Fruit fly (Drosophila melanogaster): ENCODE data around the gene Jhbp2.

Gene Jhbp2

dm6 chr3R:4955152-4955551 is 6.0 kb downstream of the Jhbp2 start, which contains the start of gene Jhbp3:
Gene Jhbp3, minus strand, starts transcription at chr3R:4955252.
- no peak for TF ChIP-seq Myc (optimal IDR thresholded peaks at IDR 0.05)
- TF ChIP-seq ttk (optimal IDR thresholded peaks at IDR 0.05): no peak
- TF ChIP-seq insv (optimal IDR thresholded peaks at IDR 0.05): no peak
- no peak for TF ChIP-seq Sin3A (optimal IDR thresholded peaks at IDR 0.05)
- TF ChIP-seq psq (optimal IDR thresholded peaks at IDR 0.05): no peak

- TF ChIP-seq Sin3A (optimal IDR thresholded peaks at IDR 0.05): no peak
These were observed 8.6 kb downstream of the Jhbp2 start, which contains the start of gene Ubc6 for dm6 chr3R:4952571-4952929. Gene Ubc6, minus strand, starts transcription at chr3R:4952682.

DNA sequence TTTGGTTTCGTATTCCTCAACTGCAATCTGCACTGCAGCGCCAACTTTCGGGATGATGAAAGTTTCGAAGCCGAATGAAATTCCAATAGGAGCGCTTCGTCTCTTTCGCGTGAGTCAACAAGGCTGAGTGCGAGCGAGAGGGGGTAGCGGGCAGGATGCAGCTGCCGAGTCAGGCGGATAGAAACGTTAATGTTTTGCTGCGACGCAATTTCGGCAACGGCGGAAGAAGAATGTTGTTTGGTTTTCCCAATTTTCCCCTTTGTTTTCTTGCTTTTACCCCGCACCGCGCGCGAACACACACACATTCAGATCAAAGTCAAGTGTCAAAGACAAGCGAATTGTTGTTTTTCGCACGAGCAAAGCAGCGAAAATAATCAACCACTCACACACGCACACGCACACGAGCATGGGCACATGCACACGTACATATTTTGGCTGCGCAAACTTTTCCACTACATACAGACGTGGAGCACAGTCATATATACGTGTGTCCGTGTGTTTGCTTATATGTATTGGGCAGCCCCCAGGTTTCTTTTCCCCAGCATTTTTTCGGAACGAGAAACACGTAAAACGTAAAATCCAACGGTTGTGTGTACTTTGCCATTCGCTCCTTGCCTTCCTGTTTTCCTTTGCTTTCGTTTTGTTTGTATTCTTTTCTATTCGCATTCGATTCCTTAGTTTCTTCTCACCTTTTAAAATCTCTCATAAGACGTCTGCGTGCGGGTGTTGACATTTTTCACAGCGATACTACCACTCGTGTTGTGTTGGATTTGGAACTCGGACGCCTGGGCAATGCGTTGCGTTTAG is 9.2 kb downstream of the Jhbp2 start:
- TF ChIP-seq h (optimal IDR thresholded peaks at IDR 0.05): no peak

dm6 chr3R:4947732-4948131 is 13.4 kb downstream of the Jhbp2 start:
- TF ChIP-seq ttk (optimal IDR thresholded peaks at IDR 0.05) (no peak), psq (optimal IDR thresholded peaks at IDR 0.05) (no peak), Myc (optimal IDR thresholded peaks at IDR 0.05) (no peak), Sin3A (optimal IDR thresholded peaks at IDR 0.05) (no peak), h (optimal IDR thresholded peaks at IDR 0.05) (no peak), insv (optimal IDR thresholded peaks at IDR 0.05) (no peak)

- TF ChIP-seq Myc (optimal IDR thresholded peaks at IDR 0.05) (no peak), ttk (optimal IDR thresholded peaks at IDR 0.05) (no peak), h (optimal IDR thresholded peaks at IDR 0.05) (no peak), insv (optimal IDR thresholded peaks at IDR 0.05) (no peak), Sin3A (optimal IDR thresholded peaks at IDR 0.05) (no peak), psq (optimal IDR thresholded peaks at IDR 0.05) (no peak)
These were observed 46.7 kb downstream of the Jhbp2 start for dm6 chr3R:4914439-4914880.

dm6 chr3R:4913181-4913580 is 48.0 kb downstream of the Jhbp2 start:
- TF ChIP-seq Myc (optimal IDR thresholded peaks at IDR 0.05): no peak
- TF ChIP-seq h (optimal IDR thresholded peaks at IDR 0.05): no peak
- no peak for TF ChIP-seq insv (optimal IDR thresholded peaks at IDR 0.05)
- TF ChIP-seq psq (optimal IDR thresholded peaks at IDR 0.05): no peak
- no peak for TF ChIP-seq Sin3A (optimal IDR thresholded peaks at IDR 0.05)
- no peak for TF ChIP-seq ttk (optimal IDR thresholded peaks at IDR 0.05)

DNA sequence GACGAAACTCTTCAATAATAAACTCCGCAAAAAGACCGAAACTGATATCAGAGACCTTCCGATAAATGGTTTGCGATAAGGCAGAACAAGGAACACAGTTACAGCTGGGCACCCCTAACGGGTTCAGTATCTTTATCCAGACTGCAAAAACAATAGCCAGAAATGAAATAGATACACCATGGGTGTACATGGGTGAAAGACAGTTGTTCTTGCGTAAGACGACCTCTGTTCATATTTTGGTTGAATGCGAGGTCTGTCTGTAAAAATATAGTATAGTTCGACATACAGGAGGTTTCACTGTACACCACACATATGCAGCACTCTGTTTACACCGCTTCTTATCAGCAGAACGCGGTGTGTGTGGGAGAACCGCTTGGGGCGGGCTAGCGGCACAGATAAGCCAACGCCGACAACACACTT is 49.0 kb downstream of the Jhbp2 start:
- TF ChIP-seq psq (optimal IDR thresholded peaks at IDR 0.05) (no peak), Sin3A (optimal IDR thresholded peaks at IDR 0.05) (no peak), ttk (optimal IDR thresholded peaks at IDR 0.05) (no peak), h (optimal IDR thresholded peaks at IDR 0.05) (no peak), insv (optimal IDR thresholded peaks at IDR 0.05) (no peak), Myc (optimal IDR thresholded peaks at IDR 0.05) (no peak)

DNA sequence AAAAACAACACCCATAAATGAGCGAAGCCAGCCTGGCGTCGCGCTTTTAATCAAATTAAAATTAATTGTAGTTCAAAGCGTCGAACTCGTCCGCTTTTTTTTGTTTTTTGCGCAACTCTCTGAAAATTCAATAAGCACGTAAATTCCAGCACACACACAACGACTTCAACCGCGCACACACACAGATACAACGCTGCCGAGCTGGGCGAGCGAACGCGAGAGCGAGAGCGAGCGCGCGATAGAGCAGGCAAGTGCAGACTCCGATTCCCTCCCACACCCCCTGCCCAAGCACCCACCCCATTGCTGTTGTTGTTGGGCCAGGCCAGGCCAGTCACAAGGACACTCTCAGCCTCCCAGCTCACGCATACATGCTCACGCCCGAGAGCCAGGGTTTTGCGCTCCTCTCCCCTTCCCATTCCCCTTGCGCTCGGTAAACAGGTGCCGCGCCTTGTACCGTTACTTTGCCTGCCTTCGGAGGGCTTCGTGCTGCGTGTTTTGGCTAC is 50.3 kb downstream of the Jhbp2 start:
- TF ChIP-seq insv (optimal IDR thresholded peaks at IDR 0.05) (no peak), psq (optimal IDR thresholded peaks at IDR 0.05) (no peak), Sin3A (optimal IDR thresholded peaks at IDR 0.05) (no peak), Myc (optimal IDR thresholded peaks at IDR 0.05) (no peak)

DNA sequence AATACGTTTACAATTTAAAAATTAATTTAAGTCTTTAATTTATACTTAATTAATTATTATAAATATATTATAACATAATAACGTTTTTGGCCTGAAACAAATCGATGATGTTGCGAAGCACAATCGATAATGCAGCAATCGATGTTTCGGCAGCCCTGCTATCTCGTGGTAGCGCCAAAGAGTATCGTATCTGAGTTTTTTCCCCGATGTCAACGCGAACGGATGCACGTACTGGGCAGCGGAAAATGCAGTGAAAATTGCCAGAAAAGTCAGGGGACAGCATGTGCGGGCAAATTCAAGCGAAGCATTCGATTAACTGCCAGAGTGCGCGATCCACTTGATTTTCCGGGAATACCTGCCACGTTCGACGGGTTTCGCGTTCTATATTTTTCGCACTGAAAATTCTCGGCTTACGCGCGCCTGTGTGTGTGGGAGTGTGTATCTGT is 50.8 kb downstream of the Jhbp2 start, which contains the start of gene Cdep:
Gene Cdep, plus strand, starts transcription at position 188 of the 446 bp plus-strand sequence.
- TF ChIP-seq psq (optimal IDR thresholded peaks at IDR 0.05) (no peak), h (optimal IDR thresholded peaks at IDR 0.05) (no peak), Myc (optimal IDR thresholded peaks at IDR 0.05) (no peak), ttk (optimal IDR thresholded peaks at IDR 0.05) (no peak), insv (optimal IDR thresholded peaks at IDR 0.05) (no peak), Sin3A (optimal IDR thresholded peaks at IDR 0.05) (no peak)
